Fruit fly (Drosophila melanogaster): ENCODE data around the gene CG3842.
A peak's percentile ranks its signal among the peaks of the same experiment; 100 is the strongest.

CG3842 gene

dm6 chrX:6340593-6341068 lies 3.1 kb downstream of the CG3842 start (continued):
- TF ChIP-seq toy (GFP tag; IDR thresholded peaks at IDR 0.05) (no peak), Jarid2 (GFP tag; optimal IDR thresholded peaks at IDR 0.05) (peak; percentile 32), onecut (GFP tag; IDR thresholded peaks at IDR 0.05) (no peak), eve (GFP tag; optimal IDR thresholded peaks at IDR 0.05) (no peak), grn (GFP tag; optimal IDR thresholded peaks at IDR 0.05) (no peak), dan (GFP tag; IDR thresholded peaks at IDR 0.05) (no peak), Six4 (GFP tag; optimal IDR thresholded peaks at IDR 0.05) (peak; percentile 29), Rx (GFP tag; IDR thresholded peaks at IDR 0.05) (0 out of 2 replicates have a peak, but pooled peaks have one; percentile 25), lbe (GFP tag; optimal IDR thresholded peaks at IDR 0.05) (peak; percentile 68), CG10209 (GFP tag; optimal IDR thresholded peaks at IDR 0.05) (peak; percentile 79), gro (GFP tag; optimal IDR thresholded peaks at IDR 0.05) (no peak), CG13424 (tag; optimal IDR thresholded peaks at IDR 0.05) (peak; percentile 86), sim (GFP tag; IDR thresholded peaks at IDR 0.05) (no peak), Drgx (GFP tag; IDR thresholded peaks at IDR 0.05) (peak; percentile 60), Atf3 (GFP tag; optimal IDR thresholded peaks at IDR 0.05) (no peak), sr (GFP tag; IDR thresholded peaks at IDR 0.05) (no peak), CG7928 (GFP tag; optimal IDR thresholded peaks at IDR 0.05) (peak; percentile 53), Hmr (GFP tag; optimal IDR thresholded peaks at IDR 0.05) (peak; percentile 87), ken (GFP tag; IDR thresholded peaks at IDR 0.05) (no peak), ci (GFP tag; IDR thresholded peaks at IDR 0.05) (0 out of 3 replicates have a peak, but pooled peaks have one; percentile 22), Nf-YB (GFP tag; optimal IDR thresholded peaks at IDR 0.05) (peak; percentile 69), CG18764 (GFP tag; optimal IDR thresholded peaks at IDR 0.05) (peak; percentile 38), CG9932 (GFP tag; IDR thresholded peaks at IDR 0.05) (peak; percentile 66), Trl (optimal IDR thresholded peaks at IDR 0.05) (peak in 1 of 2 experiments; percentile 0), Trl (GFP tag; optimal IDR thresholded peaks at IDR 0.05) (no peak), CG12659 (GFP tag; optimal IDR thresholded peaks at IDR 0.05) (peak; percentile 87), Doc3 (GFP tag; IDR thresholded peaks at IDR 0.05; ENCODE audit: partially characterized antibody) (no peak), kay (GFP tag; optimal IDR thresholded peaks at IDR 0.05) (no peak), Ada2b (GFP tag; IDR thresholded peaks at IDR 0.05) (0 out of 2 replicates have a peak, but pooled peaks have one; percentile 7), caup (GFP tag; optimal IDR thresholded peaks at IDR 0.05; ENCODE audit: severe bottlenecking) (peak; percentile 71), mirr (GFP tag; optimal IDR thresholded peaks at IDR 0.05) (peak; percentile 42), CG1647 (GFP tag; optimal IDR thresholded peaks at IDR 0.05) (no peak), zen (tag; optimal IDR thresholded peaks at IDR 0.05) (no peak), Sox102F (GFP tag; optimal IDR thresholded peaks at IDR 0.05) (peak; percentile 71), CG16813 (GFP tag; IDR thresholded peaks at IDR 0.05; ENCODE audit: partially characterized antibody) (no peak), bigmax (GFP tag; optimal IDR thresholded peaks at IDR 0.05) (no peak), CG13894 (tag; optimal IDR thresholded peaks at IDR 0.05) (peak; percentile 44), CG32532 (GFP tag; IDR thresholded peaks at IDR 0.05) (peak; percentile 75; the same call in 1 of the 2 replicates), so (GFP tag; IDR thresholded peaks at IDR 0.05) (peak; percentile 53; the same call in 2 of the 3 replicates), pnt (GFP tag; optimal IDR thresholded peaks at IDR 0.05) (no peak), CG7745 (tag; optimal IDR thresholded peaks at IDR 0.05) (no peak), D (optimal IDR thresholded peaks at IDR 0.05) (no peak), D (GFP tag; optimal IDR thresholded peaks at IDR 0.05) (peak; percentile 68), Hr78 (GFP tag; optimal IDR thresholded peaks at IDR 0.05) (peak in 1 of 2 experiments; percentile 42), jigr1 (GFP tag; IDR thresholded peaks at IDR 0.05) (no peak), Bteb2 (GFP tag; optimal IDR thresholded peaks at IDR 0.05) (peak; percentile 7), CTCF (GFP tag; optimal IDR thresholded peaks at IDR 0.05) (peak; percentile 39), NC2α (GFP tag; optimal IDR thresholded peaks at IDR 0.05) (no peak), CG11504 (tag; optimal IDR thresholded peaks at IDR 0.05) (peak; percentile 88), CG12942 (GFP tag; optimal IDR thresholded peaks at IDR 0.05) (peak; percentile 11), chif (GFP tag; optimal IDR thresholded peaks at IDR 0.05) (peak in 1 of 2 experiments; percentile 3)

Data from whole organism, embryonic.